Worm (Caenorhabditis elegans): ENCODE data around the gene T27D12.6.

DNA sequence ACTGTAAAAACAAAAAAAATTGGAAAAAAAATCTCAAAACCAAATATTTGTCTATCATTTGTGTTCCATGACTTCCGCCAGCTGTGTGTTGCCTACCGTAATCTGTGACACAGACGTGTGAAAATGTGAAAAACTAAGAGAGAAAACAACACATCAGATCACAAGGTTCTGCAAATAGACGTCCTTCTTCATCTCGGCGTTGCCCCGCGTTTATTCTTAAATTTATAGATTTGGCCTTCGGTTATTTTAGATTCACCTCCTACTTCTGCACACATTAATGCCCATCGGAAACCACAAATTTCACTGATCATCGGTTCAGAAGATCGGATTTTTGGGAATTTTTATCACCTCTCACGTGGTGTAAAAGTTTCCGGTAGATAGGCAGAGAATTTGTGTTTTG, 3.8 kb downstream of the T27D12.6 start:
- TF ChIP-seq ceh-82 (tag; optimal IDR thresholded peaks at IDR 0.05) (no peak), lin-13 (GFP tag; optimal IDR thresholded peaks at IDR 0.05) (no peak), nhr-77 (tag; optimal IDR thresholded peaks at IDR 0.05) (no peak), R02D3.7 (tag; optimal IDR thresholded peaks at IDR 0.05) (no peak), nhr-10 (tag; optimal IDR thresholded peaks at IDR 0.05) (no peak)
